Fruit fly (Drosophila melanogaster) whole organism, embryonic: ENCODE measurements around the gene Gr85a.

ENCODE experiments used
- B-H2 ChIP-seq: fragments of 200-800 bp; sonication (Bioruptor generic); optimal IDR thresholded peaks from 2 replicates; lab custom pipeline; 2018; ENCODE audit warnings: missing biosample characterization, mild to moderate bottlenecking, missing genetic modification characterization
- C15 ChIP-seq: fragments of 200-800 bp; sonication (Bioruptor generic); IDR thresholded peaks from 3 replicates; pipeline ENCODE4 v1.3.6; 2022; ENCODE audit warnings: missing biosample characterization, missing genetic modification characterization
- CG11247 ChIP-seq: fragments of 200-800 bp; sonication (Bioruptor generic); IDR thresholded peaks from 2 replicates; pipeline ENCODE4 v1.3.6; 2022; ENCODE audit warnings: missing biosample characterization, missing genetic modification characterization
- CG1832 ChIP-seq: fragments of 200-800 bp; sonication (Bioruptor generic); optimal IDR thresholded peaks from 2 replicates; lab custom pipeline; 2017; ENCODE audit warnings: missing biosample characterization, mild to moderate bottlenecking, missing genetic modification characterization, inconsistent platforms
- CG30431 ChIP-seq: fragments of 200-800 bp; sonication (Bioruptor generic); optimal IDR thresholded peaks from 2 replicates; lab custom pipeline; 2017; ENCODE audit warnings: missing biosample characterization, missing genetic modification characterization
- CG4404 ChIP-seq: fragments of 200-800 bp; sonication (Bioruptor generic); IDR thresholded peaks from 2 replicates; pipeline ENCODE4 v1.3.6; 2022; ENCODE audit warnings: missing biosample characterization, missing genetic modification characterization
- CG4730 ChIP-seq: fragments of 200-800 bp; sonication (Bioruptor generic); IDR thresholded peaks from 2 replicates; pipeline ENCODE4 v1.3.6; 2022; ENCODE audit warnings: missing biosample characterization, missing genetic modification characterization
- CG6272 ChIP-seq: fragments of 200-800 bp; sonication (Bioruptor generic); IDR thresholded peaks from 2 replicates; pipeline ENCODE4 v1.3.6; 2022; ENCODE audit warnings: missing biosample characterization, missing genetic modification characterization
- CG9727 ChIP-seq: fragments of 200-800 bp; sonication (Bioruptor generic); optimal IDR thresholded peaks from 3 replicates; lab custom pipeline; 2017; ENCODE audit warnings: missing biosample characterization, mild to moderate bottlenecking, missing genetic modification characterization
- CTCF ChIP-seq: fragments of 200-800 bp; sonication (Bioruptor generic); optimal IDR thresholded peaks from 2 replicates; lab custom pipeline; 2017; ENCODE audit warnings: missing biosample characterization, mild to moderate bottlenecking, missing genetic modification characterization, moderate library complexity
- Dbx ChIP-seq: fragments of 200-800 bp; sonication (Bioruptor generic); IDR thresholded peaks from 3 replicates; pipeline ENCODE4 v1.3.6; 2022; ENCODE audit warnings: missing biosample characterization, missing genetic modification characterization
- Dfd ChIP-seq, 2 experiments: fragments of >200 bp; optimal IDR thresholded peaks; 2 replicates each; lab custom pipeline; 2017; ENCODE audit warnings: missing biosample characterization in 2 of 2, missing genetic modification characterization in 2 of 2
- Dip3 ChIP-seq: fragments of 200-800 bp; sonication (Bioruptor generic); optimal IDR thresholded peaks from 3 replicates; lab custom pipeline; 2016; ENCODE audit warnings: missing biosample characterization, missing genetic modification characterization
- Drgx ChIP-seq: fragments of 200-800 bp; sonication (Bioruptor generic); IDR thresholded peaks from 2 replicates; pipeline ENCODE4 v1.3.6; 2022; ENCODE audit warnings: missing biosample characterization, missing genetic modification characterization
- GATAe ChIP-seq: fragments of 200-800 bp; sonication (Bioruptor generic); conservative IDR thresholded peaks from 2 replicates; pipeline ENCODE4 v1.3.6; 2022; ENCODE audit warnings: missing biosample characterization, missing genetic modification characterization
- Hsf ChIP-seq: fragments of 200-800 bp; sonication (Bioruptor generic); optimal IDR thresholded peaks from 3 replicates; lab custom pipeline; 2016; ENCODE audit warnings: missing biosample characterization, missing genetic modification characterization
- MBD-R2 ChIP-seq: fragments of 200-800 bp; sonication (Bioruptor generic); IDR thresholded peaks from 2 replicates; pipeline ENCODE4 v1.3.6; 2022; ENCODE audit warnings: missing biosample characterization, missing genetic modification characterization
- NfI ChIP-seq: fragments of 200-800 bp; sonication (Bioruptor generic); optimal IDR thresholded peaks from 3 replicates; lab custom pipeline; 2018; ENCODE audit warnings: missing biosample characterization, mild to moderate bottlenecking, missing genetic modification characterization, moderate library complexity
- Opbp ChIP-seq: fragments of 200-800 bp; sonication (Bioruptor generic); IDR thresholded peaks from 3 replicates; pipeline ENCODE4 v1.3.6; 2022; ENCODE audit warnings: missing biosample characterization, missing genetic modification characterization; ENCODE audit not compliant: partially characterized antibody
- Poxn ChIP-seq: fragments of 200-800 bp; sonication (Bioruptor generic); IDR thresholded peaks from 2 replicates; pipeline ENCODE4 v1.3.6; 2022; ENCODE audit warnings: missing biosample characterization, missing genetic modification characterization
- Side ChIP-seq: fragments of 200-800 bp; sonication (Bioruptor generic); optimal IDR thresholded peaks from 2 replicates; lab custom pipeline; 2016; ENCODE audit warnings: missing biosample characterization, missing genetic modification characterization
- YL-1 ChIP-seq: fragments of 200-800 bp; sonication (Bioruptor generic); optimal IDR thresholded peaks from 3 replicates; lab custom pipeline; 2017; ENCODE audit warnings: missing biosample characterization, mild to moderate bottlenecking, missing genetic modification characterization
- az2 ChIP-seq: fragments of 200-800 bp; sonication (Bioruptor generic); optimal IDR thresholded peaks from 3 replicates; lab custom pipeline; 2016; ENCODE audit warnings: missing biosample characterization, missing genetic modification characterization
- bcd ChIP-seq: fragments of 200-800 bp; sonication (Bioruptor generic); optimal IDR thresholded peaks from 2 replicates; lab custom pipeline; 2017; ENCODE audit warnings: missing biosample characterization, mild to moderate bottlenecking, missing genetic modification characterization
- bigmax ChIP-seq: fragments of 200-800 bp; sonication (Bioruptor generic); optimal IDR thresholded peaks from 2 replicates; lab custom pipeline; 2018; ENCODE audit warnings: missing biosample characterization, mild to moderate bottlenecking, missing genetic modification characterization
- bsh ChIP-seq, 2 experiments: fragments of 200-800 bp; sonication (Bioruptor generic); optimal IDR thresholded peaks; 2 replicates each; lab custom pipeline; 2017 to 2018; ENCODE audit warnings: mild to moderate bottlenecking in 2 of 2, missing biosample characterization in 2 of 2, missing genetic modification characterization in 2 of 2, moderate library complexity in 1 of 2
- corto ChIP-seq: fragments of 200-800 bp; sonication (Bioruptor generic); optimal IDR thresholded peaks from 2 replicates; lab custom pipeline; 2016; ENCODE audit warnings: missing biosample characterization, mild to moderate bottlenecking, missing genetic modification characterization, moderate library complexity
- fd96Cb ChIP-seq: fragments of 200-800 bp; sonication (Bioruptor generic); optimal IDR thresholded peaks from 2 replicates; lab custom pipeline; 2018; ENCODE audit warnings: missing biosample characterization, mild to moderate bottlenecking, missing genetic modification characterization, moderate library complexity
- gfzf ChIP-seq: fragments of 200-800 bp; sonication (Bioruptor generic); optimal IDR thresholded peaks from 2 replicates; lab custom pipeline; 2016; ENCODE audit warnings: missing biosample characterization, mild to moderate bottlenecking, missing genetic modification characterization, moderate library complexity
- lbe ChIP-seq: fragments of 200-800 bp; sonication (Bioruptor generic); optimal IDR thresholded peaks from 2 replicates; lab custom pipeline; 2016; ENCODE audit warnings: missing biosample characterization, mild to moderate bottlenecking, missing genetic modification characterization
- mirr ChIP-seq: fragments of 200-800 bp; sonication (Bioruptor generic); optimal IDR thresholded peaks from 3 replicates; lab custom pipeline; 2018; ENCODE audit warnings: missing biosample characterization, mild to moderate bottlenecking, missing genetic modification characterization
- nom ChIP-seq: fragments of 200-800 bp; sonication (Bioruptor generic); optimal IDR thresholded peaks from 2 replicates; lab custom pipeline; 2017; ENCODE audit warnings: missing biosample characterization, missing genetic modification characterization, mild to moderate bottlenecking, moderate library complexity, missing genetic modification reagents
- p53 ChIP-seq: fragments of 200-800 bp; sonication (Bioruptor generic); optimal IDR thresholded peaks from 2 replicates; lab custom pipeline; 2016; ENCODE audit warnings: missing biosample characterization, missing genetic modification characterization
- sens ChIP-seq: fragments of 200-800 bp; sonication (Bioruptor generic); peaks from one replicate; lab custom pipeline; 2016; ENCODE audit warnings: missing biosample characterization, missing genetic modification characterization
- sim ChIP-seq: fragments of 200-800 bp; sonication (Bioruptor generic); IDR thresholded peaks from 2 replicates; pipeline ENCODE4 v1.3.6; 2022; ENCODE audit warnings: missing biosample characterization, missing genetic modification characterization
- sna ChIP-seq: fragments of 200-800 bp; sonication (Bioruptor generic); IDR thresholded peaks from 2 replicates; pipeline ENCODE4 v1.3.6; 2022; ENCODE audit warnings: missing biosample characterization, missing genetic modification characterization; ENCODE audit not compliant: partially characterized antibody
- so ChIP-seq: fragments of 200-800 bp; sonication (Bioruptor generic); IDR thresholded peaks from 3 replicates; pipeline ENCODE4 v1.3.6; 2022; ENCODE audit warnings: missing biosample characterization, missing genetic modification characterization
- ttk ChIP-seq: fragments of 200-800 bp; sonication (Bioruptor generic); IDR thresholded peaks from 2 replicates; pipeline ENCODE4 v2.1.2; 2022; ENCODE audit warnings: missing biosample characterization, missing genetic modification characterization

Gene Gr85a

dm6 chr3R:9968827-9969675 is 27.5 kb downstream of the Gr85a start:
- TF ChIP-seq sim (GFP tag; lab: Robert Waterston, UW) (no peak), CG1832 (GFP tag; lab: Kevin White, UChicago) (peak; percentile 51), CG4730 (peak; percentile 4; the same call in 1 of the 2 replicates), bigmax (no peak), CG9727 (GFP tag; lab: Kevin White, UChicago) (no peak), Opbp (GFP tag; lab: Robert Waterston, UW) (no peak)

- TF ChIP-seq Dbx (no peak), ttk (GFP tag; lab: Robert Waterston, UW) (no peak), CTCF (GFP tag; lab: Kevin White, UChicago) (no peak), fd96Cb (tag; lab: Kevin White, UChicago) (no peak), CG6272 (GFP tag; lab: Robert Waterston, UW) (no peak), CG4404 (GFP tag; lab: Robert Waterston, UW) (no peak), CG30431 (GFP tag; lab: Kevin White, UChicago) (no peak), CG11247 (GFP tag; lab: Robert Waterston, UW) (no peak), GATAe (GFP tag; lab: Robert Waterston, UW) (no peak), corto (peak; percentile 34), gfzf (no peak), lbe (peak; percentile 22), Dfd (GFP tag; optimal IDR thresholded peaks at IDR 0.05; lab: Kevin White, UChicago) (no peak), mirr (GFP tag; lab: Kevin White, UChicago) (no peak)
- TF ChIP-seq, all 482 proteins: peak for 2
These were observed 28.4 kb downstream of the Gr85a start for dm6 chr3R:9968239-9968638.

dm6 chr3R:9966109-9966701 is 30.4 kb downstream of the Gr85a start:
- no peak for TF ChIP-seq Side
- TF ChIP-seq Hsf (GFP tag; lab: Kevin White, UChicago), result no peak
- TF ChIP-seq so, result no peak
- 0 out of 2 replicates have a peak, but pooled peaks have one; percentile 21 for TF ChIP-seq Drgx (GFP tag; lab: Robert Waterston, UW)
- no peak for TF ChIP-seq bigmax
- no peak for TF ChIP-seq C15 (GFP tag; lab: Robert Waterston, UW)
- no peak for TF ChIP-seq Poxn
- peak in 1 of 2 experiments; percentile 43 for TF ChIP-seq bsh (GFP tag; optimal IDR thresholded peaks at IDR 0.05; lab: Kevin White, UChicago)
- no peak for TF ChIP-seq NfI (GFP tag; lab: Kevin White, UChicago)
- TF ChIP-seq nom (GFP tag; lab: Kevin White, UChicago), result peak; percentile 56
- no peak for TF ChIP-seq az2 (GFP tag; lab: Kevin White, UChicago)
- no peak for TF ChIP-seq bcd (GFP tag; lab: Kevin White, UChicago)
- peak; percentile 66 for TF ChIP-seq sens (GFP tag; lab: Kevin White, UChicago)
- TF ChIP-seq B-H2 (GFP tag; lab: Kevin White, UChicago), result no peak
- no peak for TF ChIP-seq MBD-R2 (GFP tag; lab: Robert Waterston, UW)
- TF ChIP-seq Dip3, result no peak
- TF ChIP-seq sna (GFP tag; lab: Robert Waterston, UW), result no peak
- no peak for TF ChIP-seq p53 (GFP tag; lab: Kevin White, UChicago)
- TF ChIP-seq YL-1 (GFP tag; lab: Kevin White, UChicago), result no peak
